Fruit fly (Drosophila melanogaster): ENCODE results near the gene Cad87A.

The Cad87A gene

dm6 chr3R:11849378-11850249, 99.3 kb downstream of the Cad87A start (continued):
- TF ChIP-seq CG7839 (tag; optimal IDR thresholded peaks at IDR 0.05), result peak; percentile 92
- TF ChIP-seq fd3F (GFP tag; optimal IDR thresholded peaks at IDR 0.05), result no peak
- no peak for TF ChIP-seq Trl (optimal IDR thresholded peaks at IDR 0.05)
- TF ChIP-seq Trl (GFP tag; optimal IDR thresholded peaks at IDR 0.05), result peak; percentile 92
- TF ChIP-seq jumu (GFP tag; optimal IDR thresholded peaks at IDR 0.05), result peak; percentile 93
- TF ChIP-seq phol (tag; optimal IDR thresholded peaks at IDR 0.05), result peak; percentile 94
- peak; percentile 91 for TF ChIP-seq otp (GFP tag; IDR thresholded peaks at IDR 0.05)
- TF ChIP-seq CG6254 (GFP tag; optimal IDR thresholded peaks at IDR 0.05), result peak; percentile 91
- TF ChIP-seq odd (GFP tag; optimal IDR thresholded peaks at IDR 0.05), result peak; percentile 67
- TF ChIP-seq CG10959 (GFP tag; IDR thresholded peaks at IDR 0.05), result peak; percentile 75
- peak; percentile 70 for TF ChIP-seq sqz (GFP tag; optimal IDR thresholded peaks at IDR 0.05)
- no peak for TF ChIP-seq Hr39 (optimal IDR thresholded peaks at IDR 0.05)
- peak; percentile 86 for TF ChIP-seq Lhr (GFP tag; optimal IDR thresholded peaks at IDR 0.05)
- peak; percentile 15; the same call in 1 of the 2 replicates for TF ChIP-seq MBD-R2 (GFP tag; IDR thresholded peaks at IDR 0.05)
- TF ChIP-seq Mrtf (GFP tag; IDR thresholded peaks at IDR 0.05), result peak; percentile 86
- TF ChIP-seq CG16779 (GFP tag; IDR thresholded peaks at IDR 0.05), result peak; percentile 54; the same call in 1 of the 2 replicates
- no peak for TF ChIP-seq pzg (GFP tag; optimal IDR thresholded peaks at IDR 0.05)
- TF ChIP-seq vfl (GFP tag; optimal IDR thresholded peaks at IDR 0.05), result peak; percentile 5
- TF ChIP-seq CG11456 (GFP tag; IDR thresholded peaks at IDR 0.05), result peak; percentile 77
- TF ChIP-seq crc (GFP tag; optimal IDR thresholded peaks at IDR 0.05), result peak; percentile 75
- TF ChIP-seq YL-1 (GFP tag; optimal IDR thresholded peaks at IDR 0.05), result peak; percentile 11
- TF ChIP-seq CG12942 (GFP tag; optimal IDR thresholded peaks at IDR 0.05), result peak; percentile 89
- no peak for TF ChIP-seq tll (GFP tag; optimal IDR thresholded peaks at IDR 0.05)
- peak; percentile 89 for TF ChIP-seq H15 (GFP tag; IDR thresholded peaks at IDR 0.05)
- peak; percentile 81 for TF ChIP-seq CG12659 (GFP tag; optimal IDR thresholded peaks at IDR 0.05)
- TF ChIP-seq CG7987 (GFP tag; optimal IDR thresholded peaks at IDR 0.05), result peak; percentile 68
- no peak for TF ChIP-seq CG42726 (GFP tag; IDR thresholded peaks at IDR 0.05; ENCODE audit: partially characterized antibody)
- TF ChIP-seq inv (GFP tag; IDR thresholded peaks at IDR 0.05; ENCODE audit: partially characterized antibody), result no peak
- peak; percentile 63 for TF ChIP-seq cg (GFP tag; optimal IDR thresholded peaks at IDR 0.05)
- TF ChIP-seq CG2129 (GFP tag; IDR thresholded peaks at IDR 0.05; ENCODE audit: partially characterized antibody), result no peak
- no peak for TF ChIP-seq Doc3 (GFP tag; IDR thresholded peaks at IDR 0.05; ENCODE audit: partially characterized antibody)
- TF ChIP-seq gro (GFP tag; optimal IDR thresholded peaks at IDR 0.05), result no peak
- TF ChIP-seq cas (GFP tag; IDR thresholded peaks at IDR 0.05), result no peak
- TF ChIP-seq CG7372 (GFP tag; IDR thresholded peaks at IDR 0.05), result peak; percentile 63
- TF ChIP-seq CG17912 (GFP tag; optimal IDR thresholded peaks at IDR 0.05), result peak; percentile 51
- peak; percentile 57 for TF ChIP-seq CTCF (GFP tag; optimal IDR thresholded peaks at IDR 0.05)
- TF ChIP-seq Pdp1 (GFP tag; optimal IDR thresholded peaks at IDR 0.05), result peak; percentile 91 to 93
- TF ChIP-seq CG7745 (tag; optimal IDR thresholded peaks at IDR 0.05), result no peak
- TF ChIP-seq sim (GFP tag; IDR thresholded peaks at IDR 0.05), result peak; percentile 89
- peak; percentile 64 for TF ChIP-seq Sry-β (GFP tag; optimal IDR thresholded peaks at IDR 0.05)
- TF ChIP-seq CG32532 (GFP tag; IDR thresholded peaks at IDR 0.05), result peak; percentile 14; the same call in 1 of the 2 replicates
- peak; percentile 96 for TF ChIP-seq CG18262 (tag; optimal IDR thresholded peaks at IDR 0.05)
- peak; percentile 80 for TF ChIP-seq Bdp1 (GFP tag; optimal IDR thresholded peaks at IDR 0.05)
- no peak for TF ChIP-seq sna (GFP tag; IDR thresholded peaks at IDR 0.05; ENCODE audit: partially characterized antibody)
- peak; percentile 82 for TF ChIP-seq pb (GFP tag; optimal IDR thresholded peaks at IDR 0.05)
- TF ChIP-seq kni (GFP tag; optimal IDR thresholded peaks at IDR 0.05), result peak; percentile 99
- TF ChIP-seq zfh2 (GFP tag; optimal IDR thresholded peaks at IDR 0.05), result no peak
- peak; percentile 63 for TF ChIP-seq CG3838 (GFP tag; optimal IDR thresholded peaks at IDR 0.05)
- peak; percentile 84 for TF ChIP-seq CG31388 (GFP tag; optimal IDR thresholded peaks at IDR 0.05)

Data from whole organism, embryonic.